Fruit fly (Drosophila melanogaster): ENCODE results near the gene CG16711.

The CG16711 gene

dm6 chr3L:9704162-9704748 is at the start of gene CG16711 (continued):
- TF ChIP-seq sna (GFP tag; IDR thresholded peaks at IDR 0.05; ENCODE audit: partially characterized antibody) (peak; percentile 90), Stat92E (GFP tag; optimal IDR thresholded peaks at IDR 0.05) (no peak), z (GFP tag; IDR thresholded peaks at IDR 0.05) (no peak), ken (GFP tag; IDR thresholded peaks at IDR 0.05) (no peak), zen (tag; optimal IDR thresholded peaks at IDR 0.05) (peak; percentile 21), CG34224 (GFP tag; IDR thresholded peaks at IDR 0.05; ENCODE audit: partially characterized antibody) (peak; percentile 96), CG12659 (GFP tag; optimal IDR thresholded peaks at IDR 0.05) (peak; percentile 18), CG13775 (GFP tag; optimal IDR thresholded peaks at IDR 0.05) (no peak), hb (GFP tag; IDR thresholded peaks at IDR 0.05; ENCODE audit: partially characterized antibody) (peak; percentile 93), CG7271 (tag; optimal IDR thresholded peaks at IDR 0.05) (no peak), B-H2 (GFP tag; optimal IDR thresholded peaks at IDR 0.05) (no peak), MESR4 (GFP tag; optimal IDR thresholded peaks at IDR 0.05) (peak; percentile 96), crc (GFP tag; optimal IDR thresholded peaks at IDR 0.05) (no peak), CG15601 (tag; optimal IDR thresholded peaks at IDR 0.05) (peak; percentile 18), CG33557 (GFP tag; optimal IDR thresholded peaks at IDR 0.05) (no peak), unc-4 (GFP tag; IDR thresholded peaks at IDR 0.05; ENCODE audit: partially characterized antibody) (peak; percentile 96), Ets97D (GFP tag; optimal IDR thresholded peaks at IDR 0.05) (peak; percentile 48), knrl (GFP tag; IDR thresholded peaks at IDR 0.05; ENCODE audit: partially characterized antibody) (peak; percentile 90), caup (GFP tag; optimal IDR thresholded peaks at IDR 0.05; ENCODE audit: severe bottlenecking) (no peak), hbn (GFP tag; IDR thresholded peaks at IDR 0.05; ENCODE audit: partially characterized antibody) (peak; percentile 92), ato (GFP tag; IDR thresholded peaks at IDR 0.05; ENCODE audit: partially characterized antibody) (peak; percentile 93), CG6689 (GFP tag; IDR thresholded peaks at IDR 0.05) (no peak), CG14710 (tag; optimal IDR thresholded peaks at IDR 0.05) (peak; percentile 14), Taf1 (GFP tag; IDR thresholded peaks at IDR 0.05) (no peak), CG4730 (GFP tag; IDR thresholded peaks at IDR 0.05) (no peak), CG6791 (GFP tag; IDR thresholded peaks at IDR 0.05; ENCODE audit: partially characterized antibody) (peak; percentile 94), amos (GFP tag; IDR thresholded peaks at IDR 0.05; ENCODE audit: partially characterized antibody) (peak; percentile 95; the same call in 1 of the 2 replicates), CG6765 (GFP tag; optimal IDR thresholded peaks at IDR 0.05) (no peak), CG15269 (tag; optimal IDR thresholded peaks at IDR 0.05) (no peak), slp2 (GFP tag; optimal IDR thresholded peaks at IDR 0.05) (no peak), Elba2 (GFP tag; optimal IDR thresholded peaks at IDR 0.05) (peak; percentile 40), CG4424 (GFP tag; optimal IDR thresholded peaks at IDR 0.05) (no peak), CG8290 (GFP tag; optimal IDR thresholded peaks at IDR 0.05) (no peak), CG8290 (tag; optimal IDR thresholded peaks at IDR 0.05) (no peak), tin (GFP tag; optimal IDR thresholded peaks at IDR 0.05) (no peak), CG17568 (GFP tag; optimal IDR thresholded peaks at IDR 0.05) (no peak), dmrt99B (tag; optimal IDR thresholded peaks at IDR 0.05) (no peak), fd64A (GFP tag; optimal IDR thresholded peaks at IDR 0.05) (no peak), YL-1 (GFP tag; optimal IDR thresholded peaks at IDR 0.05) (peak; percentile 68), vvl (GFP tag; IDR thresholded peaks at IDR 0.05) (peak; percentile 30; the same call in 1 of the 2 replicates), Nf-YA (GFP tag; IDR thresholded peaks at IDR 0.05) (0 out of 2 replicates have a peak, but pooled peaks have one; percentile 6), wor (GFP tag; IDR thresholded peaks at IDR 0.05) (no peak), Sox100B (GFP tag; optimal IDR thresholded peaks at IDR 0.05) (no peak), CG10147 (GFP tag; optimal IDR thresholded peaks at IDR 0.05) (peak; percentile 3), CG32767 (GFP tag; IDR thresholded peaks at IDR 0.05) (peak; percentile 87), chinmo (GFP tag; IDR thresholded peaks at IDR 0.05; ENCODE audit: partially characterized antibody) (peak; percentile 95), CG42726 (GFP tag; IDR thresholded peaks at IDR 0.05; ENCODE audit: partially characterized antibody) (peak; percentile 94), mld (GFP tag; IDR thresholded peaks at IDR 0.05; ENCODE audit: partially characterized antibody) (peak; percentile 93)

Measured in whole organism, embryonic.